Fruit fly (Drosophila melanogaster) whole organism, embryonic: Measurements from ENCODE around the gene CG31467.

Experiments
- Bgb ChIP-seq: fragments of 200-800 bp; sonication (Bioruptor generic); IDR thresholded peaks from 2 replicates; pipeline ENCODE4 v1.3.6; 2022; ENCODE audit warnings: missing biosample characterization, missing genetic modification characterization; ENCODE audit not compliant: partially characterized antibody
- CG10654 ChIP-seq: fragments of 200-800 bp; sonication (Bioruptor generic); optimal IDR thresholded peaks from 2 replicates; lab custom pipeline; 2016; ENCODE audit warnings: missing biosample characterization, missing genetic modification characterization
- CG10979 ChIP-seq: fragments of 200-800 bp; sonication (Bioruptor generic); optimal IDR thresholded peaks from 2 replicates; lab custom pipeline; 2018; ENCODE audit warnings: missing biosample characterization, mild to moderate bottlenecking, missing genetic modification characterization, moderate library complexity
- CG11695 ChIP-seq: fragments of 200-800 bp; sonication (Bioruptor generic); IDR thresholded peaks from 3 replicates; pipeline ENCODE4 v1.3.6; 2022; ENCODE audit warnings: missing biosample characterization, missing genetic modification characterization
- CG12219 ChIP-seq: fragments of 200-800 bp; sonication (Bioruptor generic); optimal IDR thresholded peaks from 3 replicates; lab custom pipeline; 2018; ENCODE audit warnings: missing biosample characterization, mild to moderate bottlenecking, missing genetic modification characterization
- CG12236 ChIP-seq: fragments of 200-800 bp; sonication (Bioruptor generic); optimal IDR thresholded peaks from 2 replicates; lab custom pipeline; 2016; ENCODE audit warnings: missing biosample characterization, missing genetic modification characterization
- CG17361 ChIP-seq: fragments of 200-800 bp; sonication (Bioruptor generic); IDR thresholded peaks from 3 replicates; pipeline ENCODE4 v1.3.6; 2022; ENCODE audit warnings: missing biosample characterization, missing genetic modification characterization
- CG17912 ChIP-seq: fragments of 200-800 bp; sonication (Bioruptor generic); optimal IDR thresholded peaks from 2 replicates; lab custom pipeline; 2018; ENCODE audit warnings: missing biosample characterization, mild to moderate bottlenecking, missing genetic modification characterization
- CG18599 ChIP-seq: fragments of 200-800 bp; sonication (Bioruptor generic); optimal IDR thresholded peaks from 3 replicates; lab custom pipeline; 2017; ENCODE audit warnings: missing biosample characterization, missing genetic modification characterization, mild to moderate bottlenecking, moderate library complexity, missing genetic modification reagents
- CG2116 ChIP-seq: fragments of 200-800 bp; sonication (Bioruptor generic); optimal IDR thresholded peaks from 3 replicates; lab custom pipeline; 2018; ENCODE audit warnings: missing biosample characterization, mild to moderate bottlenecking, missing genetic modification characterization
- CG2120 ChIP-seq: fragments of 200-800 bp; sonication (Bioruptor generic); optimal IDR thresholded peaks from 3 replicates; lab custom pipeline; 2016; ENCODE audit warnings: missing biosample characterization, missing genetic modification characterization
- CG2889 ChIP-seq: fragments of 200-800 bp; sonication (Bioruptor generic); IDR thresholded peaks from 3 replicates; pipeline ENCODE4 v1.3.6; 2022; ENCODE audit warnings: missing biosample characterization, missing genetic modification characterization
- CG31365 ChIP-seq: fragments of 200-800 bp; sonication (Bioruptor generic); optimal IDR thresholded peaks from 2 replicates; lab custom pipeline; 2018; ENCODE audit warnings: missing biosample characterization, mild to moderate bottlenecking, missing genetic modification characterization
- CG32532 ChIP-seq: fragments of 200-800 bp; sonication (Bioruptor generic); IDR thresholded peaks from 2 replicates; pipeline ENCODE4 v1.3.6; 2022; ENCODE audit warnings: missing biosample characterization, missing genetic modification characterization
- CG3407 ChIP-seq: fragments of 200-800 bp; sonication (Bioruptor generic); optimal IDR thresholded peaks from 2 replicates; lab custom pipeline; 2018; ENCODE audit warnings: missing biosample characterization, mild to moderate bottlenecking, missing genetic modification characterization
- CG4360 ChIP-seq: fragments of 200-800 bp; sonication (Bioruptor generic); IDR thresholded peaks from 2 replicates; pipeline ENCODE4 v1.3.6; 2022; ENCODE audit warnings: missing biosample characterization, missing genetic modification characterization
- CG4820 ChIP-seq: fragments of 200-800 bp; sonication (Bioruptor generic); optimal IDR thresholded peaks from 3 replicates; lab custom pipeline; 2016; ENCODE audit warnings: missing biosample characterization, missing genetic modification characterization
- CG5245 ChIP-seq: fragments of 200-800 bp; sonication (Bioruptor generic); optimal IDR thresholded peaks from 3 replicates; lab custom pipeline; 2016; ENCODE audit warnings: missing biosample characterization, missing genetic modification characterization
- CG6791 ChIP-seq: fragments of 200-800 bp; sonication (Bioruptor generic); IDR thresholded peaks from 3 replicates; pipeline ENCODE4 v1.3.6; 2022; ENCODE audit warnings: missing biosample characterization, missing genetic modification characterization; ENCODE audit not compliant: partially characterized antibody
- CG6813 ChIP-seq: fragments of 200-800 bp; sonication (Bioruptor generic); optimal IDR thresholded peaks from 2 replicates; lab custom pipeline; 2017; ENCODE audit warnings: missing biosample characterization, missing genetic modification characterization, mild to moderate bottlenecking, moderate library complexity, missing genetic modification reagents
- CTCF ChIP-seq: fragments of 200-800 bp; sonication (Bioruptor generic); optimal IDR thresholded peaks from 2 replicates; lab custom pipeline; 2017; ENCODE audit warnings: missing biosample characterization, mild to moderate bottlenecking, missing genetic modification characterization, moderate library complexity
- Fer2 ChIP-seq: fragments of 200-800 bp; sonication (Bioruptor generic); optimal IDR thresholded peaks from 2 replicates; lab custom pipeline; 2018; ENCODE audit warnings: missing biosample characterization, mild to moderate bottlenecking, missing genetic modification characterization, moderate library complexity
- Hand ChIP-seq: fragments of 200-800 bp; sonication (Bioruptor generic); optimal IDR thresholded peaks from 2 replicates; lab custom pipeline; 2017; ENCODE audit warnings: mild to moderate bottlenecking, missing biosample characterization, missing genetic modification reagents, missing genetic modification characterization
- Lhr ChIP-seq: fragments of 200-800 bp; sonication (Bioruptor generic); optimal IDR thresholded peaks from 3 replicates; lab custom pipeline; 2017; ENCODE audit warnings: mild to moderate bottlenecking, missing biosample characterization, missing genetic modification reagents, missing genetic modification characterization
- Mes4 ChIP-seq: fragments of 200-800 bp; sonication (Bioruptor generic); optimal IDR thresholded peaks from 2 replicates; lab custom pipeline; 2016; ENCODE audit warnings: missing biosample characterization, missing genetic modification characterization
- Neu2 ChIP-seq: fragments of 200-800 bp; sonication (Bioruptor generic); optimal IDR thresholded peaks from 3 replicates; lab custom pipeline; 2016; ENCODE audit warnings: missing biosample characterization, missing genetic modification characterization, borderline replicate concordance
- Optix ChIP-seq: fragments of 200-800 bp; sonication (Bioruptor generic); IDR thresholded peaks from 3 replicates; pipeline ENCODE4 v1.3.6; 2022; ENCODE audit warnings: missing biosample characterization, missing genetic modification characterization
- Sry-β ChIP-seq: fragments of 200-800 bp; sonication (Bioruptor generic); optimal IDR thresholded peaks from 2 replicates; lab custom pipeline; 2018; ENCODE audit warnings: missing biosample characterization, mild to moderate bottlenecking, missing genetic modification characterization, moderate library complexity
- Sry-δ ChIP-seq: fragments of 200-800 bp; sonication (Bioruptor generic); optimal IDR thresholded peaks from 2 replicates; lab custom pipeline; 2016; ENCODE audit warnings: missing biosample characterization, missing genetic modification characterization
- Xrp1 ChIP-seq: fragments of 200-800 bp; sonication (Bioruptor generic); IDR thresholded peaks from 2 replicates; pipeline ENCODE4 v1.3.6; 2022; ENCODE audit warnings: missing biosample characterization, missing genetic modification characterization
- bcd ChIP-seq: fragments of 200-800 bp; sonication (Bioruptor generic); optimal IDR thresholded peaks from 2 replicates; lab custom pipeline; 2017; ENCODE audit warnings: missing biosample characterization, mild to moderate bottlenecking, missing genetic modification characterization
- btn ChIP-seq: fragments of 200-800 bp; sonication (Bioruptor generic); optimal IDR thresholded peaks from 2 replicates; lab custom pipeline; 2016; ENCODE audit warnings: missing biosample characterization, missing genetic modification characterization
- caup ChIP-seq: fragments of 200-800 bp; sonication (Bioruptor generic); optimal IDR thresholded peaks from 3 replicates; lab custom pipeline; 2017; ENCODE audit warnings: missing biosample characterization, mild to moderate bottlenecking, missing genetic modification characterization, moderate library complexity; ENCODE audit not compliant: severe bottlenecking
- dm ChIP-seq: fragments of 200-800 bp; sonication (Bioruptor generic); optimal IDR thresholded peaks from 3 replicates; lab custom pipeline; 2016; ENCODE audit warnings: missing biosample characterization, missing genetic modification characterization
- dmrt11E ChIP-seq: fragments of 200-800 bp; sonication (Bioruptor generic); optimal IDR thresholded peaks from 3 replicates; lab custom pipeline; 2018; ENCODE audit warnings: missing biosample characterization, mild to moderate bottlenecking, missing genetic modification characterization, moderate library complexity
- dmrt99B ChIP-seq: fragments of 200-800 bp; sonication (Bioruptor generic); optimal IDR thresholded peaks from 2 replicates; lab custom pipeline; 2018; ENCODE audit warnings: missing biosample characterization, mild to moderate bottlenecking, missing genetic modification characterization, moderate library complexity
- eve ChIP-seq, 2 experiments: fragments of >200 bp; optimal IDR thresholded peaks; 2 replicates each; lab custom pipeline; 2017; ENCODE audit warnings: missing biosample characterization in 2 of 2, missing genetic modification characterization in 2 of 2
- fd102C ChIP-seq: fragments of 200-800 bp; sonication (Bioruptor generic); optimal IDR thresholded peaks from 2 replicates; lab custom pipeline; 2018; ENCODE audit warnings: missing biosample characterization, mild to moderate bottlenecking, missing genetic modification characterization, moderate library complexity
- grn ChIP-seq: fragments of 200-800 bp; sonication (Bioruptor generic); optimal IDR thresholded peaks from 3 replicates; lab custom pipeline; 2017; ENCODE audit warnings: missing biosample characterization, missing genetic modification characterization
- gsb-n ChIP-seq: fragments of 200-800 bp; sonication (Bioruptor generic); optimal IDR thresholded peaks from 3 replicates; lab custom pipeline; 2018; ENCODE audit warnings: missing biosample characterization, mild to moderate bottlenecking, missing genetic modification characterization
- ken ChIP-seq: fragments of 200-800 bp; sonication (Bioruptor generic); IDR thresholded peaks from 3 replicates; pipeline ENCODE4 v1.3.6; 2022; ENCODE audit warnings: missing biosample characterization, missing genetic modification characterization
- mirr ChIP-seq: fragments of 200-800 bp; sonication (Bioruptor generic); optimal IDR thresholded peaks from 3 replicates; lab custom pipeline; 2018; ENCODE audit warnings: missing biosample characterization, mild to moderate bottlenecking, missing genetic modification characterization
- nerfin-1 ChIP-seq: fragments of 200-800 bp; sonication (Bioruptor generic); optimal IDR thresholded peaks from 3 replicates; lab custom pipeline; 2019; ENCODE audit warnings: missing biosample characterization, mild to moderate bottlenecking, missing genetic modification characterization, moderate library complexity
- peb ChIP-seq: fragments of 200-800 bp; sonication (Bioruptor generic); IDR thresholded peaks from 2 replicates; pipeline ENCODE4 v1.3.6; 2022; ENCODE audit warnings: missing biosample characterization, missing genetic modification characterization
- pum ChIP-seq: fragments of 200-800 bp; sonication (Bioruptor generic); optimal IDR thresholded peaks from 2 replicates; lab custom pipeline; 2016; ENCODE audit warnings: missing biosample characterization, missing genetic modification characterization
- ranshi ChIP-seq: fragments of 200-800 bp; sonication (Bioruptor generic); IDR thresholded peaks from 2 replicates; pipeline ENCODE4 v1.3.6; 2022; ENCODE audit warnings: missing biosample characterization, missing genetic modification characterization
- sens ChIP-seq: fragments of 200-800 bp; sonication (Bioruptor generic); peaks from one replicate; lab custom pipeline; 2016; ENCODE audit warnings: missing biosample characterization, missing genetic modification characterization
- sim ChIP-seq: fragments of 200-800 bp; sonication (Bioruptor generic); IDR thresholded peaks from 2 replicates; pipeline ENCODE4 v1.3.6; 2022; ENCODE audit warnings: missing biosample characterization, missing genetic modification characterization
- wdn ChIP-seq: fragments of 200-800 bp; sonication (Bioruptor generic); IDR thresholded peaks from 2 replicates; pipeline ENCODE4 v1.3.6; 2022; ENCODE audit warnings: missing biosample characterization, missing genetic modification characterization
- wek ChIP-seq: fragments of 200-800 bp; sonication (Bioruptor generic); optimal IDR thresholded peaks from 3 replicates; lab custom pipeline; 2018; ENCODE audit warnings: missing biosample characterization, mild to moderate bottlenecking, missing genetic modification characterization, moderate library complexity

Gene CG31467

dm6 chr3R:10664942-10665341 lies 41.7 kb downstream of the CG31467 start (continued):
- peak; percentile 50 for TF ChIP-seq Lhr (GFP tag; lab: Kevin White, UChicago)
- peak; percentile 69 for TF ChIP-seq CG12219 (GFP tag; lab: Kevin White, UChicago)
- peak; percentile 9 for TF ChIP-seq grn (GFP tag; lab: Kevin White, UChicago)
- TF ChIP-seq CG2116 (GFP tag; lab: Kevin White, UChicago): peak; percentile 28
- peak; percentile 31 for TF ChIP-seq Sry-β (GFP tag; lab: Kevin White, UChicago)
- TF ChIP-seq CG11695: peak; percentile 41; the same call in 1 of the 3 replicates
- peak; percentile 53; the same call in 1 of the 2 replicates for TF ChIP-seq CG32532 (GFP tag; lab: Robert Waterston, UW)
- peak; percentile 91 for TF ChIP-seq sens (GFP tag; lab: Kevin White, UChicago)
- peak; percentile 30 for TF ChIP-seq Fer2 (tag; lab: Kevin White, UChicago)
- TF ChIP-seq peb (GFP tag; lab: Robert Waterston, UW): 0 out of 2 replicates have a peak, but pooled peaks have one; percentile 14
- TF ChIP-seq CG12236 (GFP tag; lab: Kevin White, UChicago): no peak
- TF ChIP-seq fd102C: peak; percentile 53
- TF ChIP-seq Hand: no peak
- peak; percentile 9; the same call in 1 of the 2 replicates for TF ChIP-seq Bgb (GFP tag; lab: Robert Waterston, UW)
- TF ChIP-seq Optix: peak; percentile 61; the same call in 2 of the 3 replicates
- TF ChIP-seq CG4820 (GFP tag; lab: Kevin White, UChicago): peak; percentile 20
- peak; percentile 55 for TF ChIP-seq wek
- peak; percentile 51 for TF ChIP-seq dmrt99B
- TF ChIP-seq eve (GFP tag; optimal IDR thresholded peaks at IDR 0.05; lab: Kevin White, UChicago): peak in 1 of 2 experiments; percentile 77
- TF ChIP-seq CG3407 (GFP tag; lab: Kevin White, UChicago): peak; percentile 32
- no peak for TF ChIP-seq CG2889 (GFP tag; lab: Robert Waterston, UW)
- TF ChIP-seq CTCF (GFP tag; lab: Kevin White, UChicago): peak; percentile 93
- peak; percentile 41; the same call in 1 of the 2 replicates for TF ChIP-seq CG4360 (GFP tag; lab: Robert Waterston, UW)
- no peak for TF ChIP-seq wdn (GFP tag; lab: Robert Waterston, UW)
- peak; percentile 30 for TF ChIP-seq dmrt11E (tag; lab: Kevin White, UChicago)
- peak; percentile 19; the same call in 1 of the 3 replicates for TF ChIP-seq ken (GFP tag; lab: Robert Waterston, UW)
- peak; percentile 50 for TF ChIP-seq CG17912 (GFP tag; lab: Kevin White, UChicago)
- TF ChIP-seq Neu2 (GFP tag; lab: Kevin White, UChicago): peak; percentile 99
- no peak for TF ChIP-seq CG31365 (tag; lab: Kevin White, UChicago)
- peak; percentile 80 for TF ChIP-seq CG6813 (GFP tag; lab: Kevin White, UChicago)
- peak; percentile 60 for TF ChIP-seq Mes4 (GFP tag; lab: Kevin White, UChicago)
- TF ChIP-seq nerfin-1: peak; percentile 62
- peak; percentile 51; the same call in 1 of the 2 replicates for TF ChIP-seq sim (GFP tag; lab: Robert Waterston, UW)
- TF ChIP-seq CG2120 (GFP tag; lab: Kevin White, UChicago): no peak
- TF ChIP-seq caup (GFP tag; lab: Kevin White, UChicago): peak; percentile 56
- peak; percentile 1 for TF ChIP-seq Sry-δ (GFP tag; lab: Kevin White, UChicago)
- peak; percentile 64 for TF ChIP-seq mirr (GFP tag; lab: Kevin White, UChicago)
- TF ChIP-seq bcd (GFP tag; lab: Kevin White, UChicago): peak; percentile 38
- TF ChIP-seq pum (GFP tag; lab: Kevin White, UChicago): peak; percentile 20
- peak; percentile 58 for TF ChIP-seq CG18599
- TF ChIP-seq ranshi (GFP tag; lab: Robert Waterston, UW): peak; percentile 48; the same call in 1 of the 2 replicates
- TF ChIP-seq CG6791: peak; percentile 40; the same call in 2 of the 3 replicates
- TF ChIP-seq btn (GFP tag; lab: Kevin White, UChicago): no peak
- TF ChIP-seq CG10654 (GFP tag; lab: Kevin White, UChicago): peak; percentile 4
- peak; percentile 68 for TF ChIP-seq CG10979 (tag; lab: Kevin White, UChicago)
- TF ChIP-seq CG17361 (GFP tag; lab: Robert Waterston, UW): 0 out of 3 replicates have a peak, but pooled peaks have one; percentile 48
- peak; percentile 58 for TF ChIP-seq gsb-n (tag; lab: Kevin White, UChicago)
- peak; percentile 71 for TF ChIP-seq CG5245 (GFP tag; lab: Kevin White, UChicago)
- peak; percentile 75 for TF ChIP-seq Xrp1 (GFP tag; lab: Robert Waterston, UW)
- peak; percentile 41 for TF ChIP-seq dm
